Worm (Caenorhabditis elegans) whole organism, L3 larva: ENCODE results near the gene srw-108.

ENCODE experiments used
- aly-2 ChIP-seq: fragments of 150-350 bp; optimal IDR thresholded peaks from 2 replicates; lab custom pipeline; 2014; ENCODE audit warnings: missing biosample characterization, missing genetic modification characterization
- ama-1 ChIP-seq: fragments of 150-350 bp; optimal IDR thresholded peaks from 2 replicates; lab custom pipeline; 2018
- ceh-82 ChIP-seq: fragments of 150-350 bp; optimal IDR thresholded peaks from 2 replicates; lab custom pipeline; 2014; ENCODE audit warnings: missing biosample characterization, missing genetic modification characterization
- daf-12 ChIP-seq: fragments of 150-350 bp; optimal IDR thresholded peaks from 2 replicates; lab custom pipeline; 2014; ENCODE audit warnings: missing biosample characterization, missing genetic modification reagents, missing genetic modification characterization
- jun-1 ChIP-seq: fragments of 150-350 bp; optimal IDR thresholded peaks from 2 replicates; lab custom pipeline; 2014; ENCODE audit warnings: missing biosample characterization, missing genetic modification reagents, missing genetic modification characterization
- nhr-237 ChIP-seq: fragments of 150-350 bp; optimal IDR thresholded peaks from 2 replicates; lab custom pipeline; 2014; ENCODE audit warnings: missing biosample characterization, missing genetic modification characterization
- snpc-4 ChIP-seq: fragments of 150-350 bp; optimal IDR thresholded peaks from 2 replicates; lab custom pipeline; 2014; ENCODE audit warnings: missing biosample characterization, missing genetic modification characterization
- ztf-11 ChIP-seq: fragments of 150-350 bp; optimal IDR thresholded peaks from 2 replicates; lab custom pipeline; 2014; ENCODE audit warnings: missing biosample characterization, missing genetic modification characterization
- ztf-4 ChIP-seq: fragments of 150-350 bp; optimal IDR thresholded peaks from 2 replicates; lab custom pipeline; 2014; ENCODE audit warnings: missing biosample characterization, missing genetic modification characterization

- TF ChIP-seq ama-1 (lab: Kevin White, UChicago) (no peak), ztf-11 (tag; lab: Kevin White, UChicago) (no peak), ceh-82 (tag; lab: Kevin White, UChicago) (no peak), jun-1 (tag; lab: Kevin White, UChicago) (no peak), aly-2 (no peak), daf-12 (tag; lab: Kevin White, UChicago) (no peak), snpc-4 (tag; lab: Kevin White, UChicago) (no peak), ztf-4 (tag; lab: Kevin White, UChicago) (no peak), nhr-237 (no peak)
Observed at ce11 chrV:547980-548379, 20.3 kb downstream of the srw-108 start, which contains the start of gene C14C6.6.
